Worm (Caenorhabditis elegans): ENCODE data around the gene fbxa-80.

DNA sequence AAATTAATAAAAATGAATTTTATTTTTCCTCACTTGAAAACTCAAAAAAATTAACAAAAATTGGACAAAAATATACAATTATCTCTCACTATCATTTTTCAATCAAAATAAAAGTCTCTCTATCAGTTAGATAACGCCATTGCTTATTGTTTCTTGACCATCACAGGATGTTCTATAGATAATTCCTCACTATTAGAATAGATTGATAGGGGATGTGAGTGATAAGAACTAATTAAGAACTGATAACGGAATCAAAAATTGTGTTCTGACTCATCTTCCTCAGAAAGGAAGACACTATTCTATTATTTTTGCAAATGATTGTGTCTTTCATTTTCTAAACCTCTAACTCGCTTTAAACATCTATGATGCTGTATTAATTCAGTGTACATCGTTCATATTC lies 25.9 kb downstream of the fbxa-80 start:
- TF ChIP-seq lin-39 (tag; optimal IDR thresholded peaks at IDR 0.05): no peak
- TF ChIP-seq snpc-4 (tag; optimal IDR thresholded peaks at IDR 0.05): no peak
